Fruit fly (Drosophila melanogaster) whole organism, embryonic: ENCODE data around the gene CG43147.

Source experiments
- CG2199 ChIP-seq: fragments of 200-800 bp; sonication (Bioruptor generic); IDR thresholded peaks from 3 replicates; pipeline ENCODE4 v1.3.6; 2022; ENCODE audit warnings: missing biosample characterization, missing genetic modification characterization
- al ChIP-seq: fragments of 200-800 bp; sonication (Bioruptor generic); IDR thresholded peaks from 2 replicates; pipeline ENCODE4 v1.3.6; 2022; ENCODE audit warnings: missing biosample characterization, missing genetic modification characterization

dm6 chr3L:13260718-13261318, 39.1 kb downstream of the CG43147 start:
- TF ChIP-seq al (GFP tag; lab: Robert Waterston, UW) = no peak
- no peak for TF ChIP-seq CG2199 (GFP tag; lab: Robert Waterston, UW)
